Worm (Caenorhabditis elegans) whole organism, L1 larva: ENCODE measurements around the gene B0250.7.

Source experiments
- ceh-63 ChIP-seq: fragments of 200-800 bp; sonication (Bioruptor generic); optimal IDR thresholded peaks from 2 replicates; lab custom pipeline; 2018; ENCODE audit warnings: mild to moderate bottlenecking, missing genetic modification characterization, missing compliant biosample characterization
- ceh-82 ChIP-seq, 3 experiments: fragments of 150-350 bp in 1 of 3; sonication (generic microtip) in 2 of 3; optimal IDR thresholded peaks; 2 replicates each; lab custom pipeline; 2014 to 2017; ENCODE audit warnings: missing biosample characterization in 3 of 3, missing genetic modification characterization in 3 of 3
- fkh-10 ChIP-seq: sonication (generic microtip); optimal IDR thresholded peaks from 2 replicates; lab custom pipeline; 2017; ENCODE audit warnings: missing biosample characterization, missing genetic modification reagents, missing genetic modification characterization
- pqm-1 ChIP-seq: sonication (generic microtip); optimal IDR thresholded peaks from 3 replicates; lab custom pipeline; 2017; ENCODE audit warnings: missing biosample characterization, missing genetic modification characterization
- snpc-4 ChIP-seq: fragments of 150-350 bp; optimal IDR thresholded peaks from 2 replicates; lab custom pipeline; 2014; ENCODE audit warnings: missing biosample characterization, missing genetic modification characterization
- swsn-7 ChIP-seq: sonication (generic microtip); optimal IDR thresholded peaks from 2 replicates; lab custom pipeline; 2016; ENCODE audit warnings: missing genetic modification characterization, missing compliant biosample characterization
- zip-4 ChIP-seq: fragments of 200-800 bp; sonication (Bioruptor generic); optimal IDR thresholded peaks from 2 replicates; lab custom pipeline; 2018; ENCODE audit warnings: mild to moderate bottlenecking, missing genetic modification characterization, moderate library complexity, missing compliant biosample characterization
- ztf-11 ChIP-seq, 2 experiments: sonication (generic microtip); optimal IDR thresholded peaks; 2 replicates each; lab custom pipeline; 2016 to 2017; ENCODE audit warnings: missing genetic modification characterization in 2 of 2, missing biosample characterization in 1 of 2, missing compliant biosample characterization in 1 of 2

- no peak for TF ChIP-seq ceh-63 (GFP tag; lab: Kevin White, UChicago)
- TF ChIP-seq ceh-82 (tag; optimal IDR thresholded peaks at IDR 0.05; lab: Kevin White, UChicago): no peak
- TF ChIP-seq zip-4 (GFP tag; lab: Kevin White, UChicago): no peak
- TF ChIP-seq pqm-1 (tag; lab: Kevin White, UChicago): no peak
- TF ChIP-seq fkh-10 (GFP tag; lab: Kevin White, UChicago): no peak
- no peak for TF ChIP-seq ztf-11 (tag; optimal IDR thresholded peaks at IDR 0.05; lab: Kevin White, UChicago)
- no peak for TF ChIP-seq swsn-7 (tag; lab: Kevin White, UChicago)
- TF ChIP-seq snpc-4 (tag; lab: Kevin White, UChicago): no peak
Measured at ce11 chrV:20509427-20509826, 33.6 kb upstream of the B0250.7 start.
